Fruit fly (Drosophila melanogaster) whole organism, adult: ENCODE results near the gene Try29F.

Experiments
- CG1620 ChIP-seq: fragments of 200-800 bp; sonication (Bioruptor generic); optimal IDR thresholded peaks from 2 replicates; lab custom pipeline; 2016; ENCODE audit warnings: missing biosample characterization, missing genetic modification characterization
- CG33017 ChIP-seq: fragments of 200-800 bp; sonication (Bioruptor generic); optimal IDR thresholded peaks from 2 replicates; lab custom pipeline; 2018; ENCODE audit warnings: missing biosample characterization, mild to moderate bottlenecking, missing genetic modification characterization, moderate library complexity
- CG5204 ChIP-seq: fragments of 200-800 bp; sonication (Bioruptor generic); optimal IDR thresholded peaks from 2 replicates; lab custom pipeline; 2016; ENCODE audit warnings: missing biosample characterization, missing genetic modification characterization
- Clk ChIP-seq: fragments of 200-800 bp; sonication (Bioruptor generic); optimal IDR thresholded peaks from 2 replicates; lab custom pipeline; 2017; ENCODE audit warnings: missing biosample characterization, missing genetic modification characterization
- Hr96 ChIP-seq: fragments of 200-800 bp; sonication (Bioruptor generic); optimal IDR thresholded peaks from 2 replicates; lab custom pipeline; 2016; ENCODE audit warnings: missing biosample characterization, missing genetic modification characterization
- Mnt ChIP-seq: fragments of 200-800 bp; sonication (Bioruptor generic); optimal IDR thresholded peaks from 2 replicates; lab custom pipeline; 2016; ENCODE audit warnings: missing biosample characterization, mild to moderate bottlenecking, missing genetic modification characterization
- bab1 ChIP-seq: fragments of 200-800 bp; sonication (Bioruptor generic); optimal IDR thresholded peaks from 3 replicates; lab custom pipeline; 2019; ENCODE audit warnings: missing biosample characterization, mild to moderate bottlenecking, missing genetic modification characterization, moderate library complexity
- cic ChIP-seq: fragments of 200-800 bp; sonication (Bioruptor generic); optimal IDR thresholded peaks from 2 replicates; lab custom pipeline; 2017; ENCODE audit warnings: missing biosample characterization, mild to moderate bottlenecking, missing genetic modification characterization, moderate library complexity
- cnc ChIP-seq, 2 experiments: fragments of >200 bp; optimal IDR thresholded peaks; 2 replicates each; lab custom pipeline; 2017
- kay ChIP-seq: fragments of 200-800 bp; sonication (Bioruptor generic); peaks from one replicate; lab custom pipeline; 2016; ENCODE audit warnings: missing biosample characterization, missing genetic modification characterization, borderline replicate concordance
- pad ChIP-seq: fragments of 200-800 bp; sonication (Bioruptor generic); optimal IDR thresholded peaks from 3 replicates; lab custom pipeline; 2017; ENCODE audit warnings: missing biosample characterization, missing genetic modification characterization, mild to moderate bottlenecking, moderate library complexity, missing genetic modification reagents
- toe ChIP-seq: fragments of 200-800 bp; sonication (Bioruptor generic); optimal IDR thresholded peaks from 2 replicates; lab custom pipeline; 2016; ENCODE audit warnings: missing biosample characterization, missing genetic modification characterization

DNA sequence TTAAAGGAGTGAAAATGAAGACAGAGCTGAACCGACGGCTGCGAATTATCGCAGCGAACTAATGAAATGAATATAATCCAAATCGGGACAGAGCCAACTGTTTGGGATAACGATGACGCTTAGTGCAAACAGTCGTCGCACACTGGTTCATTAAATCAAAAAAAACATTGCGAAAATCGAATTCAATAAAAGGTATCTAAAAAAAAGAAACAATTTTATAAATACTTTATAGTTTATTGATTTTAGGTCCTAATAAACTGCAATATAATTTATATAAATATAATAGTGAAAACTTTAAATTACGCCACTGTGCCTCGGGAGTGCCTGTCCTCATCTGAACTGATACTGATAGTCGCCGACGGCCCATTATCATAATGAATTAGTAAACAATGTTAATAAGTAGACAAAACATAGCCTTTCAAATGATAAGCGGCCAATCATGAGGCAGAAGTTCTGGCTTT lies 39.3 kb upstream of the Try29F start, which contains the start of gene CG31886:
- TF ChIP-seq cic (GFP tag; lab: Kevin White, UChicago) (peak; percentile 29), Hr96 (GFP tag; lab: Kevin White, UChicago) (peak; percentile 29), toe (GFP tag; lab: Kevin White, UChicago) (no peak), CG33017 (tag; lab: Kevin White, UChicago) (peak; percentile 43), CG1620 (GFP tag; lab: Kevin White, UChicago) (no peak), cnc (optimal IDR thresholded peaks at IDR 0.05; lab: Kevin White, UChicago) (no peak), bab1 (GFP tag; lab: Kevin White, UChicago) (no peak), pad (GFP tag; lab: Kevin White, UChicago) (peak; percentile 43), kay (no peak), Mnt (GFP tag; lab: Kevin White, UChicago) (peak; percentile 39), Clk (GFP tag; lab: Kevin White, UChicago) (no peak), CG5204 (GFP tag; lab: Kevin White, UChicago) (no peak)
